Fruit fly (Drosophila melanogaster) whole organism, pupa: ENCODE measurements around the gene Adar.
A peak's percentile ranks its signal among the peaks of the same experiment; 100 is the strongest.

Source experiments
- CG10348 ChIP-seq: fragments of 200-800 bp; sonication (Bioruptor generic); IDR thresholded peaks from 2 replicates; pipeline ENCODE4 v1.3.6; 2022; ENCODE audit warnings: missing biosample characterization, missing genetic modification characterization
- CG12605 ChIP-seq: fragments of 200-800 bp; sonication (Bioruptor generic); IDR thresholded peaks from 2 replicates; pipeline ENCODE4 v1.3.6; 2022; ENCODE audit warnings: missing biosample characterization, missing genetic modification characterization
- CG13204 ChIP-seq: fragments of 200-800 bp; sonication (Bioruptor generic); optimal IDR thresholded peaks from 2 replicates; lab custom pipeline; 2018; ENCODE audit warnings: missing biosample characterization, mild to moderate bottlenecking, missing genetic modification characterization, moderate library complexity
- CG15710 ChIP-seq: fragments of 200-800 bp; sonication (Bioruptor generic); optimal IDR thresholded peaks from 2 replicates; lab custom pipeline; 2018; ENCODE audit warnings: missing biosample characterization, mild to moderate bottlenecking, missing genetic modification characterization, moderate library complexity
- CG17806 ChIP-seq: fragments of 200-800 bp; sonication (Bioruptor generic); optimal IDR thresholded peaks from 2 replicates; lab custom pipeline; 2018; ENCODE audit warnings: missing biosample characterization, mild to moderate bottlenecking, missing genetic modification characterization, moderate library complexity
- CG32121 ChIP-seq: fragments of 200-800 bp; sonication (Bioruptor generic); IDR thresholded peaks from 2 replicates; pipeline ENCODE4 v1.3.6; 2022; ENCODE audit warnings: missing biosample characterization, missing genetic modification characterization
- CG34367 ChIP-seq: fragments of 200-800 bp; sonication (Bioruptor generic); optimal IDR thresholded peaks from 2 replicates; lab custom pipeline; 2018; ENCODE audit warnings: missing biosample characterization, mild to moderate bottlenecking, missing genetic modification characterization
- CG4496 ChIP-seq: fragments of 200-800 bp; sonication (Bioruptor generic); IDR thresholded peaks from 3 replicates; pipeline ENCODE4 v1.3.6; 2022; ENCODE audit warnings: missing biosample characterization, missing genetic modification characterization
- CG8159 ChIP-seq: fragments of 200-800 bp; sonication (Bioruptor generic); optimal IDR thresholded peaks from 3 replicates; lab custom pipeline; 2018; ENCODE audit warnings: missing biosample characterization, mild to moderate bottlenecking, missing genetic modification characterization, moderate library complexity
- CG8301 ChIP-seq: fragments of 200-800 bp; sonication (Bioruptor generic); optimal IDR thresholded peaks from 2 replicates; lab custom pipeline; 2018; ENCODE audit warnings: missing biosample characterization, mild to moderate bottlenecking, missing genetic modification characterization
- CG9948 ChIP-seq: fragments of 200-800 bp; sonication (Bioruptor generic); optimal IDR thresholded peaks from 2 replicates; lab custom pipeline; 2018; ENCODE audit warnings: missing biosample characterization, mild to moderate bottlenecking, missing genetic modification characterization, moderate library complexity
- D1 ChIP-seq: fragments of 200-800 bp; sonication (Bioruptor generic); optimal IDR thresholded peaks from 2 replicates; lab custom pipeline; 2018; ENCODE audit warnings: missing biosample characterization, mild to moderate bottlenecking, missing genetic modification characterization, moderate library complexity
- EcR ChIP-seq: fragments of 200-800 bp; sonication (Bioruptor generic); optimal IDR thresholded peaks from 3 replicates; lab custom pipeline; 2019; ENCODE audit warnings: missing biosample characterization, missing genetic modification characterization, mild to moderate bottlenecking, moderate library complexity, missing genetic modification reagents
- Ets98B ChIP-seq: fragments of 200-800 bp; sonication (Bioruptor generic); IDR thresholded peaks from 2 replicates; pipeline ENCODE4 v1.3.6; 2022; ENCODE audit warnings: missing biosample characterization, missing genetic modification characterization
- Pif1A ChIP-seq: fragments of 200-800 bp; sonication (Bioruptor generic); optimal IDR thresholded peaks from 3 replicates; lab custom pipeline; 2016; ENCODE audit warnings: missing biosample characterization, missing genetic modification characterization
- Pif1B ChIP-seq: fragments of 200-800 bp; sonication (Bioruptor generic); optimal IDR thresholded peaks from 3 replicates; lab custom pipeline; 2016; ENCODE audit warnings: missing biosample characterization, missing genetic modification characterization
- Snoo ChIP-seq: fragments of 200-800 bp; sonication (Bioruptor generic); optimal IDR thresholded peaks from 3 replicates; lab custom pipeline; 2017; ENCODE audit warnings: missing biosample characterization, mild to moderate bottlenecking, missing genetic modification characterization, inconsistent platforms
- fd96Ca ChIP-seq: fragments of 200-800 bp; sonication (Bioruptor generic); IDR thresholded peaks from 3 replicates; pipeline ENCODE4 v1.3.6; 2022; ENCODE audit warnings: missing biosample characterization, missing genetic modification characterization
- gl ChIP-seq: fragments of 200-800 bp; sonication (Bioruptor generic); optimal IDR thresholded peaks from 2 replicates; lab custom pipeline; 2018; ENCODE audit warnings: missing biosample characterization, mild to moderate bottlenecking, missing genetic modification characterization
- rn ChIP-seq: fragments of 200-800 bp; sonication (Bioruptor generic); IDR thresholded peaks from 2 replicates; pipeline ENCODE4 v1.3.6; 2022; ENCODE audit warnings: missing biosample characterization, missing genetic modification characterization

Gene Adar

DNA sequence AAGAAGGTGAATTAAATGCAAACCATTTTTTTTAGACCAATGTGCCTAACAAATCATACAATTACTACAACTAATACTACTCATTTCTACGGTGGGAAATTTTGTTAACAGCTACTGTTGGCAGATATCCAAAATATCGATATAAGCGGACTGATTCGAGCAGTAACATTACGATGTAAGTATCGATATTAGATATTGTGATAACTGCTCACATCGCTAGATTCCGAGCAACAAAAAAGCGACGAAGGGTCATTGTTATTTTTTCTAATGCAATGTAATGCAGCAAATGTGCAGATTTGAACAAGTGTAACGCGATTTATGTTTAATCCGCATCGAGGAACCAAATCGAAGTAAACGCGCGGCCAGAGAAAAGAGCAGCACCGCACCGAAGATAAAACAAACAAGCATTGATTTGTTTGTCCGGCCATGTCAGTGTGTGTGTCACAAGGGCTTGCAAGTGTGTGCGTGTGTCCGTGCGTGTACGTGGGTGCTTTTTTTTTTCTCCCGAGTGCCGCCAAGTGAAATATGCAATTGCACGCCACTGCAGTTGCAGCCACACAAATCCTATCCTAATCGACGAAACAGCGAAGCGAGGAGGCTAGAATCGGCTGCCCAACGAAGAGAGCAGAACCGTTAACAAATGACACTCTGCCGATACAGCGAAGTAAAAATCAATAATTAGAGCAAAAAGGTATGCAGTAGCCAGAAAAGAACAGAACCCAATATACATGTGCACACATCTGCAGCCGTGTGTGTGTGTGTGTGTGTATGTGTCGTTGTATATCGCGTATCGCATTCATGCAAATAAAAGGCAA, at the start of gene Adar, which contains the start of gene prage:
Adar (plus strand) TSS at position 194 of the 815 bp plus-strand sequence.
prage (plus strand) TSS at position 188 of the 815 bp plus-strand sequence.
- TF ChIP-seq CG12605 (GFP tag; lab: Robert Waterston, UW), result no peak
- no peak for TF ChIP-seq CG8301 (tag; lab: Kevin White, UChicago)
- TF ChIP-seq Ets98B (GFP tag; lab: Robert Waterston, UW), result peak; percentile 6; the same call in 1 of the 2 replicates
- no peak for TF ChIP-seq Pif1A (GFP tag; lab: Kevin White, UChicago)
- TF ChIP-seq EcR (GFP tag; lab: Kevin White, UChicago), result peak; percentile 34

dm6 chrX:1735083-1735482, 38.4 kb upstream of the Adar start:
- no peak for TF ChIP-seq Ets98B (GFP tag; lab: Robert Waterston, UW)
- no peak for TF ChIP-seq CG13204 (GFP tag; lab: Kevin White, UChicago)
- TF ChIP-seq Snoo, result no peak
- TF ChIP-seq CG8301 (tag; lab: Kevin White, UChicago), result no peak
- no peak for TF ChIP-seq gl
- no peak for TF ChIP-seq CG15710 (tag; lab: Kevin White, UChicago)
- TF ChIP-seq Pif1B (GFP tag; lab: Kevin White, UChicago), result no peak
- TF ChIP-seq CG10348 (GFP tag; lab: Robert Waterston, UW), result no peak

- TF ChIP-seq Pif1A (GFP tag; lab: Kevin White, UChicago), result no peak
- TF ChIP-seq CG8301 (tag; lab: Kevin White, UChicago), result no peak
- TF ChIP-seq CG12605 (GFP tag; lab: Robert Waterston, UW), result peak; percentile 80
- TF ChIP-seq fd96Ca, result no peak
- TF ChIP-seq rn (GFP tag; lab: Robert Waterston, UW), result no peak
These were observed 19.5 kb upstream of the Adar start, which contains the start of gene Scgdelta for dm6 chrX:1753938-1754566. Scgdelta (minus strand) TSS chrX:1754065.

DNA sequence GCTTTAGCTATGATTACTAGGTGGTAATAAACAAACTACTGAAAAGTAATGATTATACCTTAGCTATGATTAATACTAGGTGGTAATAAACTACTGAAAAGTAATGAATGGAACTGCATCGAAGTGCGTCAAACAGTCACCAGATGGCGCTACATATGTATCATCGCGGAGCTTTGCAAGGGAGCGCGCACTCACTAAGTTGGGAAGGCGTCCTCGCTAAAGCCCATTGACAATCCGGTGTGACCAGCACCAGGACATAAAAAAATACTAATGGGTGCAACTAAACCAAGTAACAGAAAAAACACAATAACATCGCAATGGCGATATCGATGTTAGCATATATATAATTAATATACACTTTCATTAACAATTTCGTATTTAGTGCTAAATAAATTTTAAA, 899 bp upstream of the Adar start:
- peak; percentile 45 for TF ChIP-seq EcR (GFP tag; lab: Kevin White, UChicago)
- no peak for TF ChIP-seq fd96Ca
- TF ChIP-seq CG34367 (tag; lab: Kevin White, UChicago), result no peak
- peak; percentile 46; the same call in 1 of the 3 replicates for TF ChIP-seq CG4496 (GFP tag; lab: Robert Waterston, UW)
- TF ChIP-seq CG8159 (tag; lab: Kevin White, UChicago), result no peak
- TF ChIP-seq gl, result no peak
- no peak for TF ChIP-seq Pif1B (GFP tag; lab: Kevin White, UChicago)

dm6 chrX:1774347-1774829, 863 bp downstream of the Adar start:
- TF ChIP-seq Ets98B (GFP tag; lab: Robert Waterston, UW) (no peak), Pif1A (GFP tag; lab: Kevin White, UChicago) (no peak), D1 (tag; lab: Kevin White, UChicago) (no peak), rn (GFP tag; lab: Robert Waterston, UW) (no peak), CG17806 (tag; lab: Kevin White, UChicago) (no peak), CG32121 (GFP tag; lab: Robert Waterston, UW) (no peak), CG12605 (GFP tag; lab: Robert Waterston, UW) (no peak), gl (no peak), Snoo (no peak), Pif1B (GFP tag; lab: Kevin White, UChicago) (no peak), CG13204 (GFP tag; lab: Kevin White, UChicago) (no peak), fd96Ca (no peak), CG10348 (GFP tag; lab: Robert Waterston, UW) (no peak)

DNA sequence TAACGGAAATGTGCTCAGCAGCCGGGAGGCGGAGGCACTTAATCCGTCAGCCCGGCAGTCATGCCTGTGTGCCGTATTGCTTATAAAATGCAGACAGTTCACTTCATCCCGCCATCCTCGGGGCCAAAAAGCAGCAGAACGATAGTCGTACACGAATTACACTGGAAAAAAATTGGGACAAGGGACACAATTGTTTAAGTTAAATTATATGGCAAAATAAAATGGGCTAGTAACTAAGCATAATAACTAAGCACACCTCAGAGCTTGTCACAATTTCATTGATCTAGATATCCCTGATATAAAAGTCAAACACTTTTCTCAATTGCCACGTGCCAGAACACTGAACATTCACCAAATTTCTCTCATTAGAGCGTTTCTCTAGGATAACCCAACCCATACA, 15.7 kb downstream of the Adar start, which contains the start of gene CG32806:
CG32806 (plus strand) TSS at position 301 of the 400 bp plus-strand sequence.
- TF ChIP-seq CG34367 (tag; lab: Kevin White, UChicago) (no peak), CG13204 (GFP tag; lab: Kevin White, UChicago) (no peak), EcR (GFP tag; lab: Kevin White, UChicago) (no peak), D1 (tag; lab: Kevin White, UChicago) (no peak), CG15710 (tag; lab: Kevin White, UChicago) (no peak), Pif1B (GFP tag; lab: Kevin White, UChicago) (no peak), CG9948 (tag; lab: Kevin White, UChicago) (no peak), CG10348 (GFP tag; lab: Robert Waterston, UW) (no peak), Ets98B (GFP tag; lab: Robert Waterston, UW) (no peak), rn (GFP tag; lab: Robert Waterston, UW) (no peak), CG32121 (GFP tag; lab: Robert Waterston, UW) (no peak), Pif1A (GFP tag; lab: Kevin White, UChicago) (no peak), gl (no peak), CG8301 (tag; lab: Kevin White, UChicago) (no peak), CG4496 (GFP tag; lab: Robert Waterston, UW) (no peak), CG12605 (GFP tag; lab: Robert Waterston, UW) (no peak), CG17806 (tag; lab: Kevin White, UChicago) (no peak)
